Fruit fly (Drosophila melanogaster) whole organism, embryonic: ENCODE data around the gene Rfx.

Source experiments
- B-H1 ChIP-seq: fragments of 200-800 bp; sonication (Bioruptor generic); IDR thresholded peaks from 3 replicates; pipeline ENCODE4 v1.3.6; 2022; ENCODE audit warnings: missing biosample characterization, missing genetic modification characterization
- BEAF-32 ChIP-seq: fragments of 200-800 bp; sonication (Bioruptor generic); optimal IDR thresholded peaks from 3 replicates; lab custom pipeline; 2017; ENCODE audit warnings: missing biosample characterization, missing genetic modification characterization, mild to moderate bottlenecking, moderate library complexity, missing genetic modification reagents
- Bteb2 ChIP-seq: fragments of 200-800 bp; sonication (Bioruptor generic); optimal IDR thresholded peaks from 2 replicates; lab custom pipeline; 2016; ENCODE audit warnings: missing biosample characterization, missing genetic modification characterization
- CG10321 ChIP-seq: fragments of 200-800 bp; sonication (Bioruptor generic); IDR thresholded peaks from 2 replicates; pipeline ENCODE4 v1.3.6; 2022; ENCODE audit warnings: missing biosample characterization, missing genetic modification characterization
- CG10462 ChIP-seq: fragments of 200-800 bp; sonication (Bioruptor generic); optimal IDR thresholded peaks from 2 replicates; lab custom pipeline; 2016; ENCODE audit warnings: missing biosample characterization, missing genetic modification characterization
- CG11504 ChIP-seq: fragments of 200-800 bp; sonication (Bioruptor generic); optimal IDR thresholded peaks from 3 replicates; lab custom pipeline; 2019; ENCODE audit warnings: missing biosample characterization, mild to moderate bottlenecking, missing genetic modification characterization, moderate library complexity
- CG14860 ChIP-seq: fragments of 200-800 bp; sonication (Bioruptor generic); IDR thresholded peaks from 3 replicates; pipeline ENCODE4 v1.3.6; 2022; ENCODE audit warnings: missing biosample characterization, missing genetic modification characterization; ENCODE audit not compliant: partially characterized antibody
- CG15479 ChIP-seq: fragments of 200-800 bp; sonication (Bioruptor generic); optimal IDR thresholded peaks from 3 replicates; lab custom pipeline; 2019; ENCODE audit warnings: missing biosample characterization, mild to moderate bottlenecking, missing genetic modification characterization, moderate library complexity
- CG1602 ChIP-seq: fragments of 200-800 bp; sonication (Bioruptor generic); optimal IDR thresholded peaks from 3 replicates; lab custom pipeline; 2016; ENCODE audit warnings: missing biosample characterization, missing genetic modification characterization
- CG16863 ChIP-seq: fragments of 200-800 bp; sonication (Bioruptor generic); optimal IDR thresholded peaks from 3 replicates; lab custom pipeline; 2016; ENCODE audit warnings: missing biosample characterization, missing genetic modification characterization
- CG18599 ChIP-seq: fragments of 200-800 bp; sonication (Bioruptor generic); optimal IDR thresholded peaks from 3 replicates; lab custom pipeline; 2017; ENCODE audit warnings: missing biosample characterization, missing genetic modification characterization, mild to moderate bottlenecking, moderate library complexity, missing genetic modification reagents
- CG2120 ChIP-seq: fragments of 200-800 bp; sonication (Bioruptor generic); optimal IDR thresholded peaks from 3 replicates; lab custom pipeline; 2016; ENCODE audit warnings: missing biosample characterization, missing genetic modification characterization
- CG30431 ChIP-seq: fragments of 200-800 bp; sonication (Bioruptor generic); optimal IDR thresholded peaks from 2 replicates; lab custom pipeline; 2017; ENCODE audit warnings: missing biosample characterization, missing genetic modification characterization
- CG42726 ChIP-seq: fragments of 200-800 bp; sonication (Bioruptor generic); IDR thresholded peaks from 2 replicates; pipeline ENCODE4 v1.3.6; 2022; ENCODE audit warnings: missing biosample characterization, missing genetic modification characterization; ENCODE audit not compliant: partially characterized antibody
- CG4404 ChIP-seq: fragments of 200-800 bp; sonication (Bioruptor generic); IDR thresholded peaks from 2 replicates; pipeline ENCODE4 v1.3.6; 2022; ENCODE audit warnings: missing biosample characterization, missing genetic modification characterization
- CG4730 ChIP-seq: fragments of 200-800 bp; sonication (Bioruptor generic); IDR thresholded peaks from 2 replicates; pipeline ENCODE4 v1.3.6; 2022; ENCODE audit warnings: missing biosample characterization, missing genetic modification characterization
- CG6254 ChIP-seq: fragments of 200-800 bp; sonication (Bioruptor generic); optimal IDR thresholded peaks from 3 replicates; lab custom pipeline; 2017; ENCODE audit warnings: mild to moderate bottlenecking, missing biosample characterization, missing genetic modification reagents, missing genetic modification characterization
- CG6791 ChIP-seq: fragments of 200-800 bp; sonication (Bioruptor generic); IDR thresholded peaks from 3 replicates; pipeline ENCODE4 v1.3.6; 2022; ENCODE audit warnings: missing biosample characterization, missing genetic modification characterization; ENCODE audit not compliant: partially characterized antibody
- CG8089 ChIP-seq: fragments of 200-800 bp; sonication (Bioruptor generic); optimal IDR thresholded peaks from 3 replicates; lab custom pipeline; 2016; ENCODE audit warnings: missing biosample characterization, missing genetic modification characterization
- CG8944 ChIP-seq: fragments of 200-800 bp; sonication (Bioruptor generic); optimal IDR thresholded peaks from 3 replicates; lab custom pipeline; 2016; ENCODE audit warnings: missing biosample characterization, missing genetic modification characterization
- CrebB ChIP-seq: fragments of 200-800 bp; sonication (Bioruptor generic); optimal IDR thresholded peaks from 3 replicates; lab custom pipeline; 2018; ENCODE audit warnings: missing biosample characterization, mild to moderate bottlenecking, missing genetic modification characterization
- D ChIP-seq, 2 experiments: fragments of 200-800 bp in 1 of 2; fragments of >200 bp in 1 of 2; sonication (Bioruptor generic) in 1 of 2; optimal IDR thresholded peaks; 2 replicates in 1 of 2; 3 replicates in 1 of 2; lab custom pipeline; 2017; ENCODE audit warnings: mild to moderate bottlenecking in 1 of 2, missing biosample characterization in 1 of 2, missing genetic modification characterization in 1 of 2, missing genetic modification reagents in 1 of 2
- E2f2 ChIP-seq: fragments of 200-800 bp; sonication (Bioruptor generic); IDR thresholded peaks from 2 replicates; pipeline ENCODE4 v1.3.6; 2022; ENCODE audit warnings: missing biosample characterization, missing genetic modification characterization
- HLH54F ChIP-seq: fragments of 200-800 bp; sonication (Bioruptor generic); optimal IDR thresholded peaks from 3 replicates; lab custom pipeline; 2016; ENCODE audit warnings: missing biosample characterization, missing genetic modification characterization
- HmgZ ChIP-seq: fragments of 200-800 bp; sonication (Bioruptor generic); optimal IDR thresholded peaks from 2 replicates; lab custom pipeline; 2018; ENCODE audit warnings: missing biosample characterization, mild to moderate bottlenecking, missing genetic modification characterization
- Mad ChIP-seq: fragments of 200-800 bp; sonication (Bioruptor generic); optimal IDR thresholded peaks from 2 replicates; lab custom pipeline; 2016; ENCODE audit warnings: missing biosample characterization, missing genetic modification characterization
- Oli ChIP-seq: fragments of 200-800 bp; sonication (Bioruptor generic); optimal IDR thresholded peaks from 2 replicates; lab custom pipeline; 2018; ENCODE audit warnings: missing biosample characterization, mild to moderate bottlenecking, missing genetic modification characterization, moderate library complexity
- Ravus ChIP-seq: fragments of 200-800 bp; sonication (Bioruptor generic); IDR thresholded peaks from 2 replicates; pipeline ENCODE4 v1.3.6; 2022; ENCODE audit warnings: missing biosample characterization, missing genetic modification characterization
- ac ChIP-seq: fragments of 200-800 bp; sonication (Bioruptor generic); optimal IDR thresholded peaks from 3 replicates; lab custom pipeline; 2017; ENCODE audit warnings: missing biosample characterization, mild to moderate bottlenecking, missing genetic modification characterization
- btn ChIP-seq: fragments of 200-800 bp; sonication (Bioruptor generic); optimal IDR thresholded peaks from 2 replicates; lab custom pipeline; 2016; ENCODE audit warnings: missing biosample characterization, missing genetic modification characterization
- corto ChIP-seq: fragments of 200-800 bp; sonication (Bioruptor generic); optimal IDR thresholded peaks from 2 replicates; lab custom pipeline; 2016; ENCODE audit warnings: missing biosample characterization, mild to moderate bottlenecking, missing genetic modification characterization, moderate library complexity
- croc ChIP-seq: fragments of 200-800 bp; sonication (Bioruptor generic); conservative IDR thresholded peaks from 3 replicates; pipeline ENCODE4 v1.3.6; 2022; ENCODE audit warnings: missing biosample characterization, missing genetic modification characterization
- crp ChIP-seq, 2 experiments: fragments of 200-800 bp; sonication (Bioruptor generic); optimal IDR thresholded peaks; 2 replicates in 1 of 2; 3 replicates in 1 of 2; lab custom pipeline; 2017; ENCODE audit warnings: missing biosample characterization in 2 of 2, missing genetic modification characterization in 2 of 2, mild to moderate bottlenecking in 1 of 2, moderate library complexity in 1 of 2
- dan ChIP-seq: fragments of 200-800 bp; sonication (Bioruptor generic); IDR thresholded peaks from 2 replicates; pipeline ENCODE4 v1.3.6; 2022; ENCODE audit warnings: missing biosample characterization, missing genetic modification characterization
- disco-r ChIP-seq: fragments of 200-800 bp; sonication (Bioruptor generic); optimal IDR thresholded peaks from 2 replicates; lab custom pipeline; 2016; ENCODE audit warnings: missing biosample characterization, missing genetic modification characterization
- fu2 ChIP-seq: fragments of 200-800 bp; sonication (Bioruptor generic); optimal IDR thresholded peaks from 2 replicates; lab custom pipeline; 2016; ENCODE audit warnings: missing biosample characterization, missing genetic modification characterization
- grn ChIP-seq: fragments of 200-800 bp; sonication (Bioruptor generic); optimal IDR thresholded peaks from 3 replicates; lab custom pipeline; 2017; ENCODE audit warnings: missing biosample characterization, missing genetic modification characterization
- gsb-n ChIP-seq: fragments of 200-800 bp; sonication (Bioruptor generic); optimal IDR thresholded peaks from 3 replicates; lab custom pipeline; 2018; ENCODE audit warnings: missing biosample characterization, mild to moderate bottlenecking, missing genetic modification characterization
- lmd ChIP-seq: fragments of 200-800 bp; sonication (Bioruptor generic); IDR thresholded peaks from 2 replicates; pipeline ENCODE4 v1.3.6; 2022; ENCODE audit warnings: missing biosample characterization, missing genetic modification characterization
- pfk ChIP-seq: fragments of 200-800 bp; sonication (Bioruptor generic); optimal IDR thresholded peaks from 2 replicates; lab custom pipeline; 2018; ENCODE audit warnings: missing biosample characterization, mild to moderate bottlenecking, missing genetic modification characterization, moderate library complexity
- pnt ChIP-seq: fragments of 200-800 bp; sonication (Bioruptor generic); optimal IDR thresholded peaks from 3 replicates; lab custom pipeline; 2016; ENCODE audit warnings: missing biosample characterization, missing genetic modification characterization
- ro ChIP-seq: fragments of 200-800 bp; sonication (Bioruptor generic); IDR thresholded peaks from 2 replicates; pipeline ENCODE4 v1.3.6; 2022; ENCODE audit warnings: missing biosample characterization, missing genetic modification characterization
- sc ChIP-seq, 3 experiments: fragments of >200 bp in 2 of 3; fragments of 200-800 bp in 1 of 3; sonication (Bioruptor generic) in 1 of 3; optimal IDR thresholded peaks; 2 replicates in 2 of 3; 3 replicates in 1 of 3; lab custom pipeline; 2017; ENCODE audit warnings: mild to moderate bottlenecking in 1 of 3, missing biosample characterization in 1 of 3, missing genetic modification characterization in 1 of 3, missing genetic modification reagents in 1 of 3
- scrt ChIP-seq: fragments of 200-800 bp; sonication (Bioruptor generic); optimal IDR thresholded peaks from 2 replicates; lab custom pipeline; 2018; ENCODE audit warnings: missing biosample characterization, mild to moderate bottlenecking, missing genetic modification characterization, moderate library complexity
- shn ChIP-seq: fragments of 200-800 bp; sonication (Bioruptor generic); optimal IDR thresholded peaks from 3 replicates; lab custom pipeline; 2016; ENCODE audit warnings: missing biosample characterization, missing genetic modification characterization
- sim ChIP-seq: fragments of 200-800 bp; sonication (Bioruptor generic); IDR thresholded peaks from 2 replicates; pipeline ENCODE4 v1.3.6; 2022; ENCODE audit warnings: missing biosample characterization, missing genetic modification characterization
- sr ChIP-seq: fragments of 200-800 bp; sonication (Bioruptor generic); IDR thresholded peaks from 3 replicates; pipeline ENCODE4 v1.3.6; 2022; ENCODE audit warnings: missing biosample characterization, missing genetic modification characterization
- toy ChIP-seq: fragments of 200-800 bp; sonication (Bioruptor generic); IDR thresholded peaks from 2 replicates; pipeline ENCODE4 v1.3.6; 2022; ENCODE audit warnings: missing biosample characterization, missing genetic modification characterization
- zf30C ChIP-seq: fragments of 200-800 bp; sonication (Bioruptor generic); optimal IDR thresholded peaks from 3 replicates; lab custom pipeline; 2018; ENCODE audit warnings: missing biosample characterization, mild to moderate bottlenecking, missing genetic modification characterization

Rfx gene

dm6 chr3R:10353932-10354703 lies 23.8 kb downstream of the Rfx start (continued):
- no peak for TF ChIP-seq CG2120
- no peak for TF ChIP-seq pnt (GFP tag; lab: Kevin White, UChicago)
- no peak for TF ChIP-seq grn (GFP tag; lab: Kevin White, UChicago)
- TF ChIP-seq shn (GFP tag; lab: Kevin White, UChicago) = no peak
- TF ChIP-seq Mad (GFP tag; lab: Kevin White, UChicago) = no peak
- TF ChIP-seq BEAF-32 (GFP tag; lab: Kevin White, UChicago) = no peak
- no peak for TF ChIP-seq CG8089 (GFP tag; lab: Kevin White, UChicago)
- TF ChIP-seq zf30C (GFP tag; lab: Kevin White, UChicago) = no peak
- peak; percentile 85 for TF ChIP-seq ac (GFP tag; lab: Kevin White, UChicago)
- no peak for TF ChIP-seq sc (optimal IDR thresholded peaks at IDR 0.05; lab: Kevin White, UChicago)
- TF ChIP-seq sc (GFP tag; optimal IDR thresholded peaks at IDR 0.05; lab: Kevin White, UChicago) = peak; percentile 45
- no peak for TF ChIP-seq sr (GFP tag; lab: Robert Waterston, UW)
- no peak for TF ChIP-seq CG15479 (GFP tag; lab: Kevin White, UChicago)
- TF ChIP-seq croc (GFP tag; lab: Robert Waterston, UW) = peak; percentile 27; the same call in 2 of the 3 replicates
- no peak for TF ChIP-seq B-H1 (GFP tag; lab: Robert Waterston, UW)
- TF ChIP-seq Ravus = no peak
- no peak for TF ChIP-seq scrt (GFP tag; lab: Kevin White, UChicago)
- no peak for TF ChIP-seq CG14860 (GFP tag; lab: Robert Waterston, UW)
- TF ChIP-seq CG30431 = no peak
- TF ChIP-seq HLH54F (GFP tag; lab: Kevin White, UChicago) = no peak
- TF ChIP-seq btn = no peak
- no peak for TF ChIP-seq D (optimal IDR thresholded peaks at IDR 0.05; lab: Kevin White, UChicago)
- TF ChIP-seq D (GFP tag; optimal IDR thresholded peaks at IDR 0.05; lab: Kevin White, UChicago) = no peak
- TF ChIP-seq CG10321 = no peak
- no peak for TF ChIP-seq CG6791 (GFP tag; lab: Robert Waterston, UW)
- no peak for TF ChIP-seq crp (GFP tag; optimal IDR thresholded peaks at IDR 0.05; lab: Kevin White, UChicago)
- no peak for TF ChIP-seq E2f2 (GFP tag; lab: Robert Waterston, UW)
- TF ChIP-seq lmd (GFP tag; lab: Robert Waterston, UW) = no peak
- TF ChIP-seq Bteb2 (GFP tag; lab: Kevin White, UChicago) = no peak
- TF ChIP-seq CG11504 = peak; percentile 67
- TF ChIP-seq CG4404 (GFP tag; lab: Robert Waterston, UW) = no peak
- peak; percentile 18 for TF ChIP-seq CG6254 (GFP tag; lab: Kevin White, UChicago)
- no peak for TF ChIP-seq CG42726 (GFP tag; lab: Robert Waterston, UW)
- TF ChIP-seq CrebB (tag; lab: Kevin White, UChicago) = no peak
- TF ChIP-seq corto = no peak
- TF ChIP-seq CG4730 = no peak
- TF ChIP-seq HmgZ (tag; lab: Kevin White, UChicago) = no peak
- TF ChIP-seq sim (GFP tag; lab: Robert Waterston, UW) = no peak
- TF ChIP-seq fu2 (GFP tag; lab: Kevin White, UChicago) = no peak
- TF ChIP-seq CG18599 (GFP tag; lab: Kevin White, UChicago) = peak; percentile 43
- TF ChIP-seq CG1602 = peak; percentile 35
- no peak for TF ChIP-seq ro (GFP tag; lab: Robert Waterston, UW)
- no peak for TF ChIP-seq CG16863 (GFP tag; lab: Kevin White, UChicago)
- TF ChIP-seq CG10462 (GFP tag; lab: Kevin White, UChicago) = no peak
- no peak for TF ChIP-seq toy
- no peak for TF ChIP-seq CG8944 (GFP tag; lab: Kevin White, UChicago)
- no peak for TF ChIP-seq disco-r
- TF ChIP-seq Oli = peak; percentile 40
- peak; percentile 25 for TF ChIP-seq gsb-n (tag; lab: Kevin White, UChicago)
- no peak for TF ChIP-seq pfk (GFP tag; lab: Kevin White, UChicago)
- TF ChIP-seq dan (GFP tag; lab: Robert Waterston, UW) = no peak
